Worm (Caenorhabditis elegans) whole organism, L3 larva: ENCODE results near the gene VY10G11R.1.
"Not testable (repeated sequence)": the region's sequence is repeated elsewhere in the genome, so short reads cannot be mapped to it uniquely, and the experiment has no call there.

ENCODE experiments used
- R02D3.7 ChIP-seq: fragments of 150-350 bp; optimal IDR thresholded peaks from 2 replicates; lab custom pipeline; 2014; ENCODE audit warnings: missing biosample characterization, missing genetic modification characterization
- ZK546.5 ChIP-seq: sonication (generic microtip); optimal IDR thresholded peaks from 2 replicates; lab custom pipeline; 2017; ENCODE audit warnings: missing biosample characterization, missing genetic modification characterization
- ama-1 ChIP-seq: fragments of 150-350 bp; optimal IDR thresholded peaks from 2 replicates; lab custom pipeline; 2018
- ceh-16 ChIP-seq: sonication (generic microtip); optimal IDR thresholded peaks from 2 replicates; lab custom pipeline; 2017; ENCODE audit warnings: missing biosample characterization, missing genetic modification characterization
- ceh-28 ChIP-seq: fragments of 150-350 bp; optimal IDR thresholded peaks from 2 replicates; lab custom pipeline; 2014; ENCODE audit warnings: missing biosample characterization, missing genetic modification reagents, missing genetic modification characterization
- ceh-82 ChIP-seq: fragments of 150-350 bp; optimal IDR thresholded peaks from 2 replicates; lab custom pipeline; 2014; ENCODE audit warnings: missing biosample characterization, missing genetic modification characterization
- ceh-9 ChIP-seq: sonication (generic microtip); optimal IDR thresholded peaks from 2 replicates; lab custom pipeline; 2018; ENCODE audit warnings: missing biosample characterization, missing genetic modification characterization
- daf-12 ChIP-seq: fragments of 150-350 bp; optimal IDR thresholded peaks from 2 replicates; lab custom pipeline; 2014; ENCODE audit warnings: missing biosample characterization, missing genetic modification reagents, missing genetic modification characterization
- egl-5 ChIP-seq: fragments of 150-350 bp; optimal IDR thresholded peaks from 2 replicates; lab custom pipeline; 2017; ENCODE audit warnings: missing biosample characterization, missing genetic modification reagents, missing genetic modification characterization, inconsistent platforms
- elt-2 ChIP-seq: sonication (generic microtip); optimal IDR thresholded peaks from 2 replicates; lab custom pipeline; 2016; ENCODE audit warnings: missing genetic modification reagents, mild to moderate bottlenecking, missing genetic modification characterization, missing compliant biosample characterization
- eor-1 ChIP-seq, 2 experiments: fragments of 150-350 bp; optimal IDR thresholded peaks; 2 replicates each; lab custom pipeline; 2014 to 2018; ENCODE audit warnings: missing biosample characterization in 2 of 2, missing genetic modification characterization in 2 of 2
- fkh-10 ChIP-seq: sonication (generic microtip); optimal IDR thresholded peaks from 2 replicates; lab custom pipeline; 2017; ENCODE audit warnings: missing biosample characterization, missing genetic modification reagents, missing genetic modification characterization
- fkh-2 ChIP-seq: fragments of 150-350 bp; optimal IDR thresholded peaks from 2 replicates; lab custom pipeline; 2014; ENCODE audit warnings: missing biosample characterization, missing genetic modification reagents, missing genetic modification characterization
- jun-1 ChIP-seq: fragments of 150-350 bp; optimal IDR thresholded peaks from 2 replicates; lab custom pipeline; 2014; ENCODE audit warnings: missing biosample characterization, missing genetic modification reagents, missing genetic modification characterization
- lin-39 ChIP-seq: fragments of 150-350 bp; optimal IDR thresholded peaks from 2 replicates; lab custom pipeline; 2018; ENCODE audit warnings: missing biosample characterization, missing genetic modification reagents, missing genetic modification characterization
- lsy-12 ChIP-seq: sonication (generic microtip); optimal IDR thresholded peaks from 2 replicates; lab custom pipeline; 2016; ENCODE audit warnings: mild to moderate bottlenecking, missing genetic modification characterization, missing compliant biosample characterization
- mdl-1 ChIP-seq: fragments of 150-350 bp; optimal IDR thresholded peaks from 2 replicates; lab custom pipeline; 2014; ENCODE audit warnings: missing biosample characterization, missing genetic modification characterization
- mml-1 ChIP-seq: fragments of 150-350 bp; sonication (generic microtip); optimal IDR thresholded peaks from 3 replicates; lab custom pipeline; 2014; ENCODE audit warnings: missing biosample characterization, missing genetic modification characterization
- nfya-1 ChIP-seq: sonication (generic microtip); optimal IDR thresholded peaks from 2 replicates; lab custom pipeline; 2017; ENCODE audit warnings: missing genetic modification characterization, mild to moderate bottlenecking, missing compliant biosample characterization, antibody characterized with exemption, moderate library complexity; ENCODE audit not compliant: insufficient read depth
- nhr-23 ChIP-seq: fragments of 150-350 bp; optimal IDR thresholded peaks from 2 replicates; lab custom pipeline; 2014; ENCODE audit warnings: missing biosample characterization, missing genetic modification reagents, missing genetic modification characterization
- nhr-28 ChIP-seq: fragments of 150-350 bp; optimal IDR thresholded peaks from 2 replicates; lab custom pipeline; 2014; ENCODE audit warnings: missing biosample characterization, missing genetic modification characterization
- nhr-77 ChIP-seq: fragments of 150-350 bp; optimal IDR thresholded peaks from 2 replicates; lab custom pipeline; 2014; ENCODE audit warnings: missing biosample characterization, missing genetic modification characterization
- pha-4 ChIP-seq: fragments of 150-350 bp; optimal IDR thresholded peaks from 2 replicates; lab custom pipeline; 2014; ENCODE audit warnings: missing biosample characterization, missing genetic modification reagents, missing genetic modification characterization
- pqm-1 ChIP-seq: fragments of 150-350 bp; optimal IDR thresholded peaks from 2 replicates; lab custom pipeline; 2017; ENCODE audit warnings: missing biosample characterization, missing genetic modification characterization, inconsistent platforms
- sea-2 ChIP-seq: fragments of 150-350 bp; sonication (generic microtip); optimal IDR thresholded peaks from 4 replicates; lab custom pipeline; 2014; ENCODE audit warnings: missing biosample characterization, missing genetic modification reagents, missing genetic modification characterization
- skn-1 ChIP-seq: fragments of 150-350 bp; optimal IDR thresholded peaks from 2 replicates; lab custom pipeline; 2014; ENCODE audit warnings: missing biosample characterization, missing genetic modification characterization
- snpc-4 ChIP-seq: fragments of 150-350 bp; optimal IDR thresholded peaks from 2 replicates; lab custom pipeline; 2014; ENCODE audit warnings: missing biosample characterization, missing genetic modification characterization
- tbx-2 ChIP-seq: sonication (generic microtip); optimal IDR thresholded peaks from 2 replicates; lab custom pipeline; 2016; ENCODE audit warnings: mild to moderate bottlenecking, missing genetic modification characterization, missing compliant biosample characterization
- unc-39 ChIP-seq: sonication (generic microtip); optimal IDR thresholded peaks from 4 replicates; lab custom pipeline; 2017; ENCODE audit warnings: missing biosample characterization, missing genetic modification characterization
- unc-62 ChIP-seq: fragments of 150-350 bp; sonication (generic microtip); optimal IDR thresholded peaks from 4 replicates; lab custom pipeline; 2014; ENCODE audit warnings: missing biosample characterization, missing genetic modification reagents, missing genetic modification characterization
- zag-1 ChIP-seq: fragments of 150-350 bp; optimal IDR thresholded peaks from 2 replicates; lab custom pipeline; 2014; ENCODE audit warnings: missing biosample characterization, missing genetic modification characterization
- ztf-11 ChIP-seq: fragments of 150-350 bp; optimal IDR thresholded peaks from 2 replicates; lab custom pipeline; 2014; ENCODE audit warnings: missing biosample characterization, missing genetic modification characterization

The VY10G11R.1 gene

DNA sequence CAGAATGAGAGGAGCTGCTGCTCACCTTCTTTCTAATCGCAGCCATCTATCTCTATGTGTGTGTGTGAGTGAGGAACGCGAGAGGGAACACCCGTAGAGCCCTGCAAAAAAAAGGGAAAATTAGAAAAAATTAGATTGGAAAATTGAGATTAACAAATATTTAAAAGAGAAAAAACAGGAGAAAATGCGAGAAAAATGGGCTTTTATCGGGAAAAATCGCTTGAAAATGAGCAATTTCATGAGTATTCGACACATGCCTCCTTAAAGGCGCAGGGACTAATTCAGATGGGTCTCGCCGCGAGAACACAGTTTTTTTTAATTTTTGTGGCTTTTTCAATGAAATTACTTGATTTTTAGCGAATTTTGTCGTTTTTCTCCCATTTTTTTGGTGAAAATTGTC lies 18.1 kb upstream of the VY10G11R.1 start, which contains the start of gene rho-1:
rho-1 (minus strand) TSS at position 101 of the 400 bp plus-strand sequence.
- TF ChIP-seq sea-2 (GFP tag; lab: Kevin White, UChicago) (no peak), nhr-77 (tag; lab: Kevin White, UChicago) (no peak), unc-62 (no peak), mdl-1 (no peak), jun-1 (tag; lab: Kevin White, UChicago) (no peak), pha-4 (no peak), fkh-10 (GFP tag; lab: Kevin White, UChicago) (no peak), zag-1 (tag; lab: Kevin White, UChicago) (no peak), egl-5 (tag; lab: Kevin White, UChicago) (no peak), R02D3.7 (tag; lab: Kevin White, UChicago) (no peak), ZK546.5 (tag; lab: Kevin White, UChicago) (no peak), ceh-16 (tag; lab: Kevin White, UChicago) (no peak), mml-1 (tag; lab: Kevin White, UChicago) (no peak), tbx-2 (no peak), pqm-1 (tag; lab: Kevin White, UChicago) (no peak), ama-1 (lab: Kevin White, UChicago) (no peak), ceh-9 (tag; lab: Kevin White, UChicago) (no peak)
- TF ChIP-seq, all 47 proteins: peak for 0

ce11 chrIV:16483273-16484204 lies 12.8 kb upstream of the VY10G11R.1 start:
- TF ChIP-seq ceh-28 (tag; lab: Kevin White, UChicago) (peak; percentile 11), tbx-2 (no peak), ceh-82 (no peak), ZK546.5 (tag; lab: Kevin White, UChicago) (no peak), unc-39 (tag; lab: Kevin White, UChicago) (no peak), elt-2 (no peak), fkh-10 (GFP tag; lab: Kevin White, UChicago) (no peak), nhr-77 (tag; lab: Kevin White, UChicago) (no peak)

ce11 chrIV:16482790-16483189 lies 12.0 kb upstream of the VY10G11R.1 start:
- TF ChIP-seq egl-5 (tag; lab: Kevin White, UChicago), result peak; percentile 88
- peak; percentile 58 for TF ChIP-seq ama-1 (lab: Kevin White, UChicago)
- no peak for TF ChIP-seq nhr-28 (tag; lab: Kevin White, UChicago)
- no peak for TF ChIP-seq snpc-4 (tag; lab: Kevin White, UChicago)
- TF ChIP-seq nfya-1 (tag; lab: Kevin White, UChicago), result no peak
- TF ChIP-seq tbx-2, result no peak
- peak; percentile 85 for TF ChIP-seq ceh-28 (tag; lab: Kevin White, UChicago)
- no peak for TF ChIP-seq eor-1 (tag; optimal IDR thresholded peaks at IDR 0.05; lab: Kevin White, UChicago)
- TF ChIP-seq pha-4, result no peak
- TF ChIP-seq ceh-9 (tag; lab: Kevin White, UChicago), result no peak
- TF ChIP-seq elt-2, result peak; percentile 20
- no peak for TF ChIP-seq ztf-11
- TF ChIP-seq skn-1, result no peak
- no peak for TF ChIP-seq fkh-2 (tag; lab: Kevin White, UChicago)
- no peak for TF ChIP-seq lsy-12 (tag; lab: Kevin White, UChicago)

- not testable (repeated sequence) for TF ChIP-seq lsy-12 (tag; lab: Kevin White, UChicago); eor-1 (tag; optimal IDR thresholded peaks at IDR 0.05; lab: Kevin White, UChicago); unc-62
Observed at ce11 chrIV:16480888-16481287, 10.1 kb upstream of the VY10G11R.1 start, which contains the start of gene Y51H4A.938. Gene Y51H4A.938, plus strand, starts transcription at chrIV:16481188.

DNA sequence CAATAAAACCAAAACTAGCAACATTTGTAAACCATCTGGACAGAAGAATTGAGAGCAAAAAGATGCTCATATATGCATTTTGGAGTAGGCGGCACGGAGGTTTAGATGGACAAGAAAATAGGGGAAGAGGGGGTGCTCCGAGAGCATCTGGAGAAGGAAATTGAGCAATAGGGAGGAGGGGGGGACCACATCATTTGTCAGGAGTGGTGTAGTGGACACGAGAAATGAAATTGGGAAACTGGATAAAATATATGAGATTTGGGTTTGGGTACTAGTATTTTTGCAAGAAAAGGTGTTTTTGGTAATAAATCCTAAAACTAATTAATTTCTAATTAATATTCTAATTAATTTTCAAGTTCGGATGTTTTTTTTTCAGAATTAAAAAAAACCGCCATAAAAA lies 6.4 kb upstream of the VY10G11R.1 start, which contains the start of gene Y51H4A.1:
Y51H4A.1 (minus strand) TSS at position 127 of the 400 bp plus-strand sequence.
- TF ChIP-seq ceh-16 (tag; lab: Kevin White, UChicago), result no peak

ce11 chrIV:16476081-16476480 lies 5.3 kb upstream of the VY10G11R.1 start:
- no peak for TF ChIP-seq egl-5 (tag; lab: Kevin White, UChicago)
- TF ChIP-seq nhr-23 (tag; lab: Kevin White, UChicago), result no peak
- TF ChIP-seq lin-39, result peak; percentile 3
- no peak for TF ChIP-seq pqm-1 (tag; lab: Kevin White, UChicago)
- no peak for TF ChIP-seq mml-1 (tag; lab: Kevin White, UChicago)
- no peak for TF ChIP-seq ztf-11
- TF ChIP-seq nhr-28 (tag; lab: Kevin White, UChicago), result no peak
- TF ChIP-seq daf-12, result no peak
- no peak for TF ChIP-seq ceh-9 (tag; lab: Kevin White, UChicago)
- TF ChIP-seq nfya-1 (tag; lab: Kevin White, UChicago), result peak; percentile 16
